Fruit fly (Drosophila melanogaster) whole organism, prepupa: ENCODE results near the gene CG9328.

Experiments used
- Blimp-1 ChIP-seq: fragments of 200-800 bp; sonication (Bioruptor generic); optimal IDR thresholded peaks from 3 replicates; lab custom pipeline; 2017; ENCODE audit warnings: missing biosample characterization, missing genetic modification characterization, mild to moderate bottlenecking, moderate library complexity, missing genetic modification reagents
- CG10631 ChIP-seq: fragments of 200-800 bp; sonication (Bioruptor generic); optimal IDR thresholded peaks from 2 replicates; lab custom pipeline; 2016; ENCODE audit warnings: missing biosample characterization, missing genetic modification characterization
- CG10669 ChIP-seq: fragments of 200-800 bp; sonication (Bioruptor generic); optimal IDR thresholded peaks from 3 replicates; lab custom pipeline; 2018; ENCODE audit warnings: missing biosample characterization, mild to moderate bottlenecking, missing genetic modification characterization, moderate library complexity
- CG11294 ChIP-seq: fragments of 200-800 bp; sonication (Bioruptor generic); IDR thresholded peaks from 2 replicates; pipeline ENCODE4 v1.3.6; 2022; ENCODE audit warnings: missing biosample characterization, missing genetic modification characterization
- CG11762 ChIP-seq: fragments of 200-800 bp; sonication (Bioruptor generic); optimal IDR thresholded peaks from 3 replicates; lab custom pipeline; 2016; ENCODE audit warnings: missing biosample characterization, missing genetic modification characterization; ENCODE audit not compliant: insufficient read depth
- CG16779 ChIP-seq: fragments of 200-800 bp; sonication (Bioruptor generic); optimal IDR thresholded peaks from 3 replicates; lab custom pipeline; 2017; ENCODE audit warnings: missing biosample characterization, mild to moderate bottlenecking, missing genetic modification characterization
- CG32006 ChIP-seq: fragments of 200-800 bp; sonication (Bioruptor generic); optimal IDR thresholded peaks from 3 replicates; lab custom pipeline; 2017; ENCODE audit warnings: missing biosample characterization, mild to moderate bottlenecking, missing genetic modification characterization
- CG34406 ChIP-seq: fragments of 200-800 bp; sonication (Bioruptor generic); optimal IDR thresholded peaks from 3 replicates; lab custom pipeline; 2016; ENCODE audit warnings: missing biosample characterization, missing genetic modification characterization
- CG3919 ChIP-seq: fragments of 200-800 bp; sonication (Bioruptor generic); optimal IDR thresholded peaks from 3 replicates; lab custom pipeline; 2016; ENCODE audit warnings: missing biosample characterization, missing genetic modification characterization
- CG4318 ChIP-seq: fragments of 200-800 bp; sonication (Bioruptor generic); optimal IDR thresholded peaks from 3 replicates; lab custom pipeline; 2017; ENCODE audit warnings: missing biosample characterization, mild to moderate bottlenecking, missing genetic modification characterization
- CG6276 ChIP-seq: fragments of 200-800 bp; sonication (Bioruptor generic); optimal IDR thresholded peaks from 2 replicates; lab custom pipeline; 2017; ENCODE audit warnings: missing biosample characterization, mild to moderate bottlenecking, missing genetic modification characterization
- CG6792 ChIP-seq: fragments of 200-800 bp; sonication (Bioruptor generic); optimal IDR thresholded peaks from 3 replicates; lab custom pipeline; 2016; ENCODE audit warnings: missing biosample characterization, missing genetic modification characterization
- CG6808 ChIP-seq: fragments of 200-800 bp; sonication (Bioruptor generic); optimal IDR thresholded peaks from 3 replicates; lab custom pipeline; 2017; ENCODE audit warnings: missing biosample characterization, missing genetic modification characterization, mild to moderate bottlenecking, moderate library complexity, missing genetic modification reagents
- CG8119 ChIP-seq: fragments of 200-800 bp; sonication (Bioruptor generic); IDR thresholded peaks from 3 replicates; pipeline ENCODE4 v1.3.6; 2022; ENCODE audit warnings: missing biosample characterization, missing genetic modification characterization
- CG8319 ChIP-seq: fragments of 200-800 bp; sonication (Bioruptor generic); optimal IDR thresholded peaks from 3 replicates; lab custom pipeline; 2016; ENCODE audit warnings: missing biosample characterization, missing genetic modification characterization
- CG9139 ChIP-seq: fragments of 200-800 bp; sonication (Bioruptor generic); optimal IDR thresholded peaks from 3 replicates; lab custom pipeline; 2017; ENCODE audit warnings: missing biosample characterization, mild to moderate bottlenecking, missing genetic modification characterization
- Eip78C ChIP-seq: fragments of 200-800 bp; sonication (Bioruptor generic); peaks from one replicate; lab custom pipeline; 2016; ENCODE audit warnings: missing biosample characterization, missing genetic modification characterization
- Ets96B ChIP-seq: fragments of 200-800 bp; optimal IDR thresholded peaks from 2 replicates; lab custom pipeline; 2019; ENCODE audit warnings: missing biosample characterization, mild to moderate bottlenecking, missing genetic modification characterization, moderate library complexity
- Gug ChIP-seq: fragments of 200-800 bp; sonication (Bioruptor generic); IDR thresholded peaks from 2 replicates; pipeline ENCODE4 v1.3.6; 2022; ENCODE audit warnings: missing biosample characterization, missing genetic modification characterization
- Hr38 ChIP-seq: sonication (Bioruptor generic); optimal IDR thresholded peaks from 2 replicates; lab custom pipeline; 2016; ENCODE audit warnings: missing biosample characterization, missing genetic modification characterization
- Hr39 ChIP-seq: fragments of 200-800 bp; sonication (Bioruptor generic); optimal IDR thresholded peaks from 2 replicates; lab custom pipeline; 2016; ENCODE audit warnings: missing biosample characterization, missing genetic modification characterization
- Met ChIP-seq: fragments of 200-800 bp; sonication (Bioruptor generic); optimal IDR thresholded peaks from 3 replicates; lab custom pipeline; 2016; ENCODE audit warnings: missing biosample characterization, missing genetic modification characterization
- OdsH ChIP-seq: fragments of 200-800 bp; sonication (Bioruptor generic); optimal IDR thresholded peaks from 3 replicates; lab custom pipeline; 2016; ENCODE audit warnings: missing biosample characterization, missing genetic modification characterization
- Smox ChIP-seq: fragments of 200-800 bp; sonication (Bioruptor generic); optimal IDR thresholded peaks from 3 replicates; lab custom pipeline; 2016; ENCODE audit warnings: missing biosample characterization, missing genetic modification characterization
- Sox14 ChIP-seq: fragments of 200-800 bp; sonication (Bioruptor generic); optimal IDR thresholded peaks from 3 replicates; lab custom pipeline; 2016; ENCODE audit warnings: missing biosample characterization, missing genetic modification characterization
- Sox15 ChIP-seq: fragments of 200-800 bp; sonication (Bioruptor generic); optimal IDR thresholded peaks from 3 replicates; lab custom pipeline; 2016; ENCODE audit warnings: missing biosample characterization, missing genetic modification characterization
- achi ChIP-seq: fragments of 200-800 bp; sonication (Bioruptor generic); optimal IDR thresholded peaks from 3 replicates; lab custom pipeline; 2016; ENCODE audit warnings: missing biosample characterization, missing genetic modification characterization
- dac ChIP-seq: fragments of 200-800 bp; sonication (Bioruptor generic); optimal IDR thresholded peaks from 2 replicates; lab custom pipeline; 2017; ENCODE audit warnings: missing biosample characterization, mild to moderate bottlenecking, missing genetic modification characterization
- eg ChIP-seq: fragments of 200-800 bp; sonication (Bioruptor generic); IDR thresholded peaks from 3 replicates; pipeline ENCODE4 v1.3.6; 2022; ENCODE audit warnings: missing biosample characterization, missing genetic modification characterization
- esn ChIP-seq: fragments of 200-800 bp; sonication (Bioruptor generic); optimal IDR thresholded peaks from 2 replicates; lab custom pipeline; 2016; ENCODE audit warnings: missing biosample characterization, mild to moderate bottlenecking, missing genetic modification characterization, moderate library complexity
- fd59A ChIP-seq: fragments of 200-800 bp; sonication (Bioruptor generic); optimal IDR thresholded peaks from 2 replicates; lab custom pipeline; 2017; ENCODE audit warnings: missing biosample characterization, mild to moderate bottlenecking, missing genetic modification characterization, missing genetic modification reagents
- fd85E ChIP-seq: fragments of 200-800 bp; sonication (Bioruptor generic); optimal IDR thresholded peaks from 3 replicates; lab custom pipeline; 2016; ENCODE audit warnings: missing biosample characterization, missing genetic modification characterization
- fkh ChIP-seq: fragments of 200-800 bp; sonication (Bioruptor generic); optimal IDR thresholded peaks from 3 replicates; lab custom pipeline; 2017; ENCODE audit warnings: missing biosample characterization, mild to moderate bottlenecking, missing genetic modification characterization, moderate library complexity
- lz ChIP-seq: fragments of 200-800 bp; sonication (Bioruptor generic); optimal IDR thresholded peaks from 3 replicates; lab custom pipeline; 2016; ENCODE audit warnings: missing biosample characterization, missing genetic modification characterization
- net ChIP-seq: fragments of 200-800 bp; sonication (Bioruptor generic); optimal IDR thresholded peaks from 3 replicates; lab custom pipeline; 2016; ENCODE audit warnings: missing biosample characterization, missing genetic modification characterization
- pdm3 ChIP-seq: fragments of 200-800 bp; sonication (Bioruptor generic); optimal IDR thresholded peaks from 3 replicates; lab custom pipeline; 2016; ENCODE audit warnings: missing biosample characterization, missing genetic modification characterization
- salr ChIP-seq, 2 experiments: fragments of 200-800 bp; sonication (Bioruptor generic); optimal IDR thresholded peaks; 3 replicates each; lab custom pipeline; 2016 to 2018; ENCODE audit warnings: missing biosample characterization in 2 of 2, missing genetic modification characterization in 2 of 2, mild to moderate bottlenecking in 1 of 2
- ss ChIP-seq, 2 experiments: fragments of 200-800 bp; sonication (Bioruptor generic); optimal IDR thresholded peaks; 2 replicates in 1 of 2; 3 replicates in 1 of 2; lab custom pipeline; 2017 to 2018; ENCODE audit warnings: mild to moderate bottlenecking in 2 of 2, missing biosample characterization in 2 of 2, missing genetic modification characterization in 2 of 2, moderate library complexity in 1 of 2
- svp ChIP-seq: fragments of 200-800 bp; sonication (Bioruptor generic); peaks from one replicate; lab custom pipeline; 2016; ENCODE audit warnings: missing biosample characterization, missing genetic modification characterization
- topi ChIP-seq: fragments of 200-800 bp; sonication (Bioruptor generic); optimal IDR thresholded peaks from 3 replicates; lab custom pipeline; 2016; ENCODE audit warnings: missing biosample characterization, missing genetic modification characterization
- vri ChIP-seq: fragments of 200-800 bp; sonication (Bioruptor generic); optimal IDR thresholded peaks from 3 replicates; lab custom pipeline; 2016; ENCODE audit warnings: missing biosample characterization, mild to moderate bottlenecking, missing genetic modification characterization

The CG9328 gene

DNA sequence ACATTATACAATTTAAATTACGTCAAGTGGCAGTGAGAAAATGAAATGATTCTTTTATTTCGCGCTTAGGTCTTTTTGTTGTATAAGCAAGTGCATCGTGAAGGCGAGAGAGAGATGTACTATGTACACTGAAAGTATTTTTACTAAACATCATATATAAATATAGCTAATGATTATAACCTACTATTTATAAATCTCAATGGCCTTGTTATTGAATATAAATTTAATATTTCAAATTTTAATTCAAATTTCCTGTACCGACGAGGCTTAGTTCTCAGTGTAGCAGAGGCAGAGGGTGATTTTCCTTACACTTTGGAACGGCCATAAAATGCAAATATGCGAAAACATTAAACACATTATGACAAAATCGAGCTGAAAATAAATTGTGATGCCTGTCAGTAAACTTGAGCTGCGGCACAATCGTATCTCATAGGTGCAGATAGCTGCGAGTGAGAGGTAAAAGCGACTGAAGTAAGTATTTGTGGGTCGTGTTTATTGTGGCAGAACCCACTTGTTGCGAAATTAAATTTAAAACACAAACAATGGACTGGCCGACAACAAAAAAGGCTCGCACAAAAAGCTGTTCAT lies 35.5 kb upstream of the CG9328 start (continued):
- TF ChIP-seq fkh (GFP tag; lab: Kevin White, UChicago) = no peak
- peak; percentile 78 for TF ChIP-seq Smox (GFP tag; lab: Kevin White, UChicago)
- peak; percentile 91 for TF ChIP-seq svp
- TF ChIP-seq CG11762 = peak; percentile 64
- peak; percentile 61 for TF ChIP-seq CG6276
- TF ChIP-seq Blimp-1 (GFP tag; lab: Kevin White, UChicago) = peak; percentile 48
- TF ChIP-seq topi (GFP tag; lab: Kevin White, UChicago) = peak; percentile 84
- peak; percentile 81 for TF ChIP-seq net (GFP tag; lab: Kevin White, UChicago)
- TF ChIP-seq CG10631 (GFP tag; lab: Kevin White, UChicago) = peak; percentile 76
- TF ChIP-seq ss (GFP tag; optimal IDR thresholded peaks at IDR 0.05; lab: Kevin White, UChicago) = peak; percentile 58 to 74
- TF ChIP-seq CG8319 (GFP tag; lab: Kevin White, UChicago) = peak; percentile 69
- TF ChIP-seq fd85E (GFP tag; lab: Kevin White, UChicago) = peak; percentile 30
- peak; percentile 64 for TF ChIP-seq vri (GFP tag; lab: Kevin White, UChicago)
- peak; percentile 80 for TF ChIP-seq CG10669 (GFP tag; lab: Kevin White, UChicago)
- TF ChIP-seq Hr38 (GFP tag; lab: Kevin White, UChicago) = no peak
- peak; percentile 86 for TF ChIP-seq CG34406 (GFP tag; lab: Kevin White, UChicago)
- peak; percentile 84 for TF ChIP-seq Gug
- peak; percentile 79 for TF ChIP-seq achi (GFP tag; lab: Kevin White, UChicago)
- peak; percentile 60 for TF ChIP-seq CG6808 (GFP tag; lab: Kevin White, UChicago)
- peak; percentile 80 for TF ChIP-seq OdsH
- TF ChIP-seq CG8119 = peak; percentile 79
- peak; percentile 76 for TF ChIP-seq CG11294 (GFP tag; lab: Robert Waterston, UW)
- peak; percentile 74 for TF ChIP-seq pdm3 (GFP tag; lab: Kevin White, UChicago)
- peak; percentile 71 for TF ChIP-seq lz
- TF ChIP-seq Sox14 (GFP tag; lab: Kevin White, UChicago) = peak; percentile 52
- TF ChIP-seq CG32006 = peak; percentile 75
- peak; percentile 68 for TF ChIP-seq CG9139
- TF ChIP-seq Met (GFP tag; lab: Kevin White, UChicago) = peak; percentile 83
- TF ChIP-seq CG4318 (GFP tag; lab: Kevin White, UChicago) = peak; percentile 29

DNA sequence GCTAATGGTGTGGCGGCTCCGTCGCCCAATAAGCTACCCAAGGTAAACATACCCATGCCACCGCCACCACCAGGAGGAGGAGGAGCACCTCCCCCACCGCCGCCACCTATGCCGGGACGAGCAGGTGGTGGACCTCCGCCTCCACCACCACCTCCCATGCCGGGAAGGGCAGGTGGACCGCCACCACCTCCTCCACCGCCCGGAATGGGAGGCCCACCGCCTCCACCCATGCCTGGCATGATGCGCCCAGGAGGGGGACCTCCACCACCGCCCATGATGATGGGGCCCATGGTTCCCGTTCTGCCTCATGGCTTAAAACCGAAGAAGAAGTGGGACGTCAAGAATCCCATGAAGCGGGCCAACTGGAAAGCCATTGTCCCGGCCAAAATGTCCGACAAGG lies 32.9 kb upstream of the CG9328 start:
- no peak for TF ChIP-seq Eip78C (GFP tag; lab: Kevin White, UChicago)
- TF ChIP-seq salr (GFP tag; optimal IDR thresholded peaks at IDR 0.05; lab: Kevin White, UChicago) = no peak
- TF ChIP-seq CG11294 (GFP tag; lab: Robert Waterston, UW) = no peak
- TF ChIP-seq CG9139 = no peak
- TF ChIP-seq topi (GFP tag; lab: Kevin White, UChicago) = no peak
- no peak for TF ChIP-seq Hr39 (GFP tag; lab: Kevin White, UChicago)
- TF ChIP-seq CG8319 (GFP tag; lab: Kevin White, UChicago) = no peak

DNA sequence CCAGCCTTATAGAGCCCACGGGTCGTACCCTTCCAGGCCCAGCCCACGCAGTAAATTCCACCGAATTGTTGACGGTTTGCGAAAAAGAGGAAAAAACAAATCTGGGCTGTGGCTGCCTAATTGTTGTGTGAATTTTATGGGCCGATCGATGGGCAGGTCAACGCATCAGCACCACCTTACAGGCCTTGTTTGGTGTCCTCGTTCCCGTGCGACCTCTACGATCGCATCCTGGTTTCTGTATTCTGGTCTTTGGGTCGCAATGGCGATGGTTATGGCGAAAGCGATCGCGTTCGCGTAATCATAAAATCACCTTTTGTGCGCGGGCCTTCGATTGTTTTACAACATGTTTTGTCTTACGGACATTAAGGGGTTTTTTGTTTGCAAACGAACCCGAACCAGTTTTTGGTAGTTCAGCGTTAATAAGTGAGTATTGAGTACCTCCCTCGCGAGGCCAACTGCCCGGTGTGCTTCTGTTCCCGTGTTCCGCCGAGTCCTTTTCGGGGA lies 28.9 kb upstream of the CG9328 start:
- TF ChIP-seq Gug (no peak), Hr38 (GFP tag; lab: Kevin White, UChicago) (no peak), Sox14 (GFP tag; lab: Kevin White, UChicago) (no peak), CG16779 (no peak), CG3919 (GFP tag; lab: Kevin White, UChicago) (no peak)

DNA sequence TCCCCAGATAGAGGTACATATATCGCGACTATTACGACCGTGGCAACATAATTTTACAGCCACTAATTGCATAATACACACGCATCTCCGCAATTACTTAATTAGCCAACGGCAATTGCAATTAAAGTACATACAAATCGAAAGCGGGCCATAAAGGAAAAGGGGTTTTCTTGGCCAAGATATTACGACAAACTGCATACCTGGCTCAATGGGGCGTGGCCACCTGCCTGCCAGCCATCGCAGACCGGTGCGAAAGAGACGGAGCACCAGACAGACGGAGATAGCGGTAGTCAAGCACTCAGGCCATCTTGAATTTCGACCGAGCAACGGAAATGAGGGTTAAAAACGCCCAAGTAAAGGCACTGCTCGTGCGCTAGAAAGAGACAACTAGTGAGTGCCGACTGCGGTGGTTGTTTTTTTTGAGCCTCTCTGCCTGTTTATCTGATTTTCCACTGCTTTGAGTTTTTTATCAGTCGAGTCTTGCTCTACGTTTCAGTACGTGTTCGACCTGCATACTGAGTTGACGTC lies 27.2 kb upstream of the CG9328 start, which contains the start of gene cad:
cad (plus strand) TSS at position 490 of the 528 bp plus-strand sequence.
- TF ChIP-seq CG34406 (GFP tag; lab: Kevin White, UChicago) (peak; percentile 66), Smox (GFP tag; lab: Kevin White, UChicago) (no peak), achi (GFP tag; lab: Kevin White, UChicago) (peak; percentile 36), fkh (GFP tag; lab: Kevin White, UChicago) (peak; percentile 52), Ets96B (no peak), CG4318 (GFP tag; lab: Kevin White, UChicago) (no peak), vri (GFP tag; lab: Kevin White, UChicago) (peak; percentile 75), CG6792 (GFP tag; lab: Kevin White, UChicago) (peak; percentile 41), CG32006 (no peak), CG10669 (GFP tag; lab: Kevin White, UChicago) (no peak), CG6276 (no peak), net (GFP tag; lab: Kevin White, UChicago) (peak; percentile 25), dac (GFP tag; lab: Kevin White, UChicago) (no peak), Met (GFP tag; lab: Kevin White, UChicago) (peak; percentile 55), CG11294 (GFP tag; lab: Robert Waterston, UW) (no peak), fd59A (GFP tag; lab: Kevin White, UChicago) (no peak), Sox15 (GFP tag; lab: Kevin White, UChicago) (no peak), esn (GFP tag; lab: Kevin White, UChicago) (peak; percentile 66), CG9139 (peak; percentile 51), salr (GFP tag; optimal IDR thresholded peaks at IDR 0.05; lab: Kevin White, UChicago) (peak in 1 of 2 experiments; percentile 16), ss (GFP tag; optimal IDR thresholded peaks at IDR 0.05; lab: Kevin White, UChicago) (peak in 1 of 2 experiments; percentile 64), eg (peak; percentile 57; the same call in 1 of the 3 replicates), pdm3 (GFP tag; lab: Kevin White, UChicago) (peak; percentile 22)
